Worm (Caenorhabditis elegans) whole organism, early embryonic: ENCODE data around the gene cbp-2.

ENCODE experiments used
- flt-1 ChIP-seq: fragments of 200-800 bp; sonication (Bioruptor generic); IDR thresholded peaks from 2 replicates; pipeline ENCODE4 v1.3.6; 2022; ENCODE audit warnings: missing genetic modification characterization, missing compliant biosample characterization
- pes-1 ChIP-seq: fragments of 200-800 bp; sonication (Bioruptor generic); IDR thresholded peaks from 2 replicates; pipeline ENCODE4 v1.3.6; 2022; ENCODE audit warnings: missing genetic modification reagents, missing genetic modification characterization, missing compliant biosample characterization
- scrt-1 ChIP-seq: fragments of 200-800 bp; sonication (Bioruptor generic); IDR thresholded peaks from 2 replicates; pipeline ENCODE4 v1.3.6; 2022; ENCODE audit warnings: missing genetic modification characterization, missing compliant biosample characterization
- tra-4 ChIP-seq: sonication (generic microtip); optimal IDR thresholded peaks from 2 replicates; lab custom pipeline; 2017; ENCODE audit warnings: missing genetic modification characterization, missing compliant biosample characterization

- TF ChIP-seq tra-4 (tag; lab: Kevin White, UChicago) (no peak), flt-1 (GFP tag; lab: Robert Waterston, UW) (no peak), pes-1 (GFP tag; lab: Robert Waterston, UW) (no peak), scrt-1 (GFP tag; lab: Robert Waterston, UW) (no peak)
Observed at ce11 chrIII:9907574-9907973, 15.4 kb upstream of the cbp-2 start.
